Fruit fly (Drosophila melanogaster): ENCODE results near the gene sas.
A peak's percentile ranks its signal among the peaks of the same experiment; 100 is the strongest.

sas gene

dm6 chr3R:7112977-7113376 lies 49.6 kb upstream of the sas start (continued):
- no peak for TF ChIP-seq Sox100B (GFP tag; optimal IDR thresholded peaks at IDR 0.05)
- no peak for TF ChIP-seq CG14965 (GFP tag; optimal IDR thresholded peaks at IDR 0.05; ENCODE audit: borderline replicate concordance)
- TF ChIP-seq Deaf1 (tag; optimal IDR thresholded peaks at IDR 0.05) = peak; percentile 47
- TF ChIP-seq CG7271 (tag; optimal IDR thresholded peaks at IDR 0.05) = no peak
- TF ChIP-seq fd64A (GFP tag; optimal IDR thresholded peaks at IDR 0.05) = no peak
- TF ChIP-seq Camta (GFP tag; optimal IDR thresholded peaks at IDR 0.05) = no peak
- no peak for TF ChIP-seq az2 (GFP tag; optimal IDR thresholded peaks at IDR 0.05)
- TF ChIP-seq sens-2 (GFP tag; IDR thresholded peaks at IDR 0.05) = no peak
- TF ChIP-seq Myb (GFP tag; optimal IDR thresholded peaks at IDR 0.05) = no peak
- TF ChIP-seq maf-S (GFP tag; optimal IDR thresholded peaks at IDR 0.05) = no peak
- TF ChIP-seq CG34422 (GFP tag; IDR thresholded peaks at IDR 0.05) = no peak
- no peak for TF ChIP-seq CG4424 (GFP tag; optimal IDR thresholded peaks at IDR 0.05)
- TF ChIP-seq pros (GFP tag; optimal IDR thresholded peaks at IDR 0.05) = no peak
- no peak for TF ChIP-seq CG16815 (GFP tag; optimal IDR thresholded peaks at IDR 0.05)
- TF ChIP-seq seq (GFP tag; IDR thresholded peaks at IDR 0.05) = no peak
- no peak for TF ChIP-seq nmo (GFP tag; optimal IDR thresholded peaks at IDR 0.05)
- TF ChIP-seq crp (GFP tag; optimal IDR thresholded peaks at IDR 0.05) = no peak
- TF ChIP-seq HmgD (GFP tag; optimal IDR thresholded peaks at IDR 0.05) = no peak
- TF ChIP-seq CoRest (tag; optimal IDR thresholded peaks at IDR 0.05) = no peak
- TF ChIP-seq ranshi (GFP tag; IDR thresholded peaks at IDR 0.05) = no peak
- no peak for TF ChIP-seq kah (GFP tag; optimal IDR thresholded peaks at IDR 0.05)
- TF ChIP-seq cwo (GFP tag; optimal IDR thresholded peaks at IDR 0.05) = peak; percentile 5
- TF ChIP-seq cad (GFP tag; optimal IDR thresholded peaks at IDR 0.05) = no peak
- TF ChIP-seq fd102C (GFP tag; optimal IDR thresholded peaks at IDR 0.05) = no peak
- no peak for TF ChIP-seq hkb (optimal IDR thresholded peaks at IDR 0.05)
- TF ChIP-seq hkb (GFP tag; IDR thresholded peaks at IDR 0.05) = no peak
- no peak for TF ChIP-seq sna (GFP tag; IDR thresholded peaks at IDR 0.05; ENCODE audit: partially characterized antibody)
- no peak for TF ChIP-seq fd96Cb (tag; optimal IDR thresholded peaks at IDR 0.05)
- TF ChIP-seq danr (GFP tag; IDR thresholded peaks at IDR 0.05) = no peak
- no peak for TF ChIP-seq Meics (GFP tag; optimal IDR thresholded peaks at IDR 0.05)
- TF ChIP-seq CG6854 (GFP tag; optimal IDR thresholded peaks at IDR 0.05) = no peak
- peak; percentile 82 for TF ChIP-seq CG12769 (tag; optimal IDR thresholded peaks at IDR 0.05)

dm6 chr3R:7116511-7116910 lies 46.1 kb upstream of the sas start:
- peak; percentile 15; the same call in 1 of the 2 replicates for TF ChIP-seq amos (GFP tag; IDR thresholded peaks at IDR 0.05; ENCODE audit: partially characterized antibody)
- TF ChIP-seq MTF-1 (GFP tag; optimal IDR thresholded peaks at IDR 0.05; ENCODE audit: borderline replicate concordance) = peak; percentile 99
- TF ChIP-seq caup (GFP tag; optimal IDR thresholded peaks at IDR 0.05; ENCODE audit: severe bottlenecking) = no peak
- no peak for TF ChIP-seq Bteb2 (GFP tag; optimal IDR thresholded peaks at IDR 0.05)
- TF ChIP-seq z (GFP tag; IDR thresholded peaks at IDR 0.05) = peak; percentile 80
- no peak for TF ChIP-seq D19A (tag; optimal IDR thresholded peaks at IDR 0.05)
- TF ChIP-seq Ets65A (GFP tag) = peak; percentile 61
- 0 out of 3 replicates have a peak, but pooled peaks have one; percentile 28 for TF ChIP-seq zen2 (GFP tag; IDR thresholded peaks at IDR 0.05; ENCODE audit: partially characterized antibody)
- peak; percentile 7 for TF ChIP-seq CG11504 (tag; optimal IDR thresholded peaks at IDR 0.05)
- TF ChIP-seq gcm (GFP tag; optimal IDR thresholded peaks at IDR 0.05) = no peak
- no peak for TF ChIP-seq Hmr (GFP tag; optimal IDR thresholded peaks at IDR 0.05)
- no peak for TF ChIP-seq dimm (GFP tag; IDR thresholded peaks at IDR 0.05)
- TF ChIP-seq CG15073 (GFP tag; optimal IDR thresholded peaks at IDR 0.05) = no peak
- no peak for TF ChIP-seq ro (GFP tag; IDR thresholded peaks at IDR 0.05)
- no peak for TF ChIP-seq lola (GFP tag; optimal IDR thresholded peaks at IDR 0.05)

All from whole organism, embryonic.